Worm (Caenorhabditis elegans) whole organism, early embryonic: ENCODE results near the gene fbxa-165.

Experiments
- B0310.2 ChIP-seq: sonication (generic microtip); optimal IDR thresholded peaks from 2 replicates; lab custom pipeline; 2016; ENCODE audit warnings: mild to moderate bottlenecking, missing genetic modification characterization, missing compliant biosample characterization
- ama-1 ChIP-seq: fragments of 150-350 bp; optimal IDR thresholded peaks from 2 replicates; lab custom pipeline; 2014
- ceh-36 ChIP-seq: sonication (generic microtip); optimal IDR thresholded peaks from 2 replicates; lab custom pipeline; 2016; ENCODE audit warnings: missing genetic modification characterization, inconsistent platforms, missing compliant biosample characterization
- ets-7 ChIP-seq: sonication (generic microtip); optimal IDR thresholded peaks from 2 replicates; lab custom pipeline; 2016; ENCODE audit warnings: missing genotype, missing genetic modification characterization, missing compliant biosample characterization
- flt-1 ChIP-seq: fragments of 200-800 bp; sonication (Bioruptor generic); IDR thresholded peaks from 2 replicates; pipeline ENCODE4 v1.3.6; 2022; ENCODE audit warnings: missing genetic modification characterization, missing compliant biosample characterization
- hnd-1 ChIP-seq: sonication (generic microtip); optimal IDR thresholded peaks from 2 replicates; lab custom pipeline; 2016; ENCODE audit warnings: missing genetic modification characterization, missing compliant biosample characterization
- sea-1 ChIP-seq: fragments of 200-800 bp; sonication (Bioruptor generic); conservative IDR thresholded peaks from 2 replicates; pipeline ENCODE4 v1.3.6; 2022; ENCODE audit warnings: missing genetic modification characterization, missing compliant biosample characterization
- tbx-37 ChIP-seq: fragments of 200-800 bp; sonication (Bioruptor generic); conservative IDR thresholded peaks from 2 replicates; pipeline ENCODE4 v1.3.6; 2022; ENCODE audit warnings: missing genetic modification reagents, missing genetic modification characterization, missing compliant biosample characterization
- tra-4 ChIP-seq: sonication (generic microtip); optimal IDR thresholded peaks from 2 replicates; lab custom pipeline; 2017; ENCODE audit warnings: missing genetic modification characterization, missing compliant biosample characterization

DNA sequence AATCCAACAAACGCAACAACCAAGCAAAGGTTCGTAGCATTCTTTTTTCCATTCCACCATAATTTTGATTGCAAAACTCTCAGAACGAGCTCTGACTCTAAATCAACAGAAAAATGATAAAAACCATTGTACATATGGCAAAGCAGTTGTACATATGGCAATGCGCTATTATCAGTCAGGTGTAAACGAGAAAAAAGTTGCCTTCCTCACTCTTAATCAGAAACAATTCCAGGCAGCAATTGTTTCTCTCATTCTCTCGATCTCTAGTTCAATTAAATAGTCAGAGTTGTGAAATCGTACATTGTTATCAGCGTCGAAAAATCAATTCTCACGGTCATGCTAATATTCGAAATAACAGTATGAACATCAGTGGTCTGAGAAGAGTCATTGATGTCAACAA, 5.5 kb upstream of the fbxa-165 start:
- TF ChIP-seq ama-1 (lab: Kevin White, UChicago): no peak
- no peak for TF ChIP-seq tra-4 (tag; lab: Kevin White, UChicago)
- TF ChIP-seq flt-1 (GFP tag; lab: Robert Waterston, UW): no peak
- TF ChIP-seq B0310.2: no peak
- TF ChIP-seq sea-1 (GFP tag; lab: Robert Waterston, UW): no peak
- no peak for TF ChIP-seq ets-7
- no peak for TF ChIP-seq ceh-36 (tag; lab: Kevin White, UChicago)
- no peak for TF ChIP-seq tbx-37 (GFP tag; lab: Robert Waterston, UW)
- no peak for TF ChIP-seq hnd-1 (tag; lab: Kevin White, UChicago)
